Worm (Caenorhabditis elegans): ENCODE data around the gene pnp-1.

- TF ChIP-seq cog-1 (tag; optimal IDR thresholded peaks at IDR 0.05) = no peak
- TF ChIP-seq ztf-23 (GFP tag; IDR thresholded peaks at IDR 0.05) = no peak
- TF ChIP-seq flt-1 (GFP tag; IDR thresholded peaks at IDR 0.05) = no peak
Measured at ce11 chrIV:324759-325158, 26.7 kb upstream of the pnp-1 start, which contains the start of gene drl-1.
